Worm (Caenorhabditis elegans) whole organism, L1 larva: ENCODE results near the gene his-24.
A peak's percentile ranks its signal among the peaks of the same experiment; 100 is the strongest.

Experiments used
- C04F5.9 ChIP-seq: sonication (generic microtip); optimal IDR thresholded peaks from 2 replicates; lab custom pipeline; 2016; ENCODE audit warnings: missing genetic modification characterization, missing compliant biosample characterization
- C16A3.4 ChIP-seq: fragments of 150-350 bp; optimal IDR thresholded peaks from 2 replicates; lab custom pipeline; 2014; ENCODE audit warnings: missing biosample characterization, missing genetic modification characterization
- C34B4.2 ChIP-seq: sonication (generic microtip); optimal IDR thresholded peaks from 2 replicates; lab custom pipeline; 2017; ENCODE audit warnings: mild to moderate bottlenecking, missing genetic modification characterization, missing compliant biosample characterization
- ceh-63 ChIP-seq: fragments of 200-800 bp; sonication (Bioruptor generic); optimal IDR thresholded peaks from 2 replicates; lab custom pipeline; 2018; ENCODE audit warnings: mild to moderate bottlenecking, missing genetic modification characterization, missing compliant biosample characterization
- ceh-8 ChIP-seq: fragments of 200-800 bp; sonication (Bioruptor generic); optimal IDR thresholded peaks from 2 replicates; lab custom pipeline; 2018; ENCODE audit warnings: mild to moderate bottlenecking, missing genetic modification characterization, moderate library complexity, missing compliant biosample characterization
- ceh-82 ChIP-seq, 3 experiments: fragments of 150-350 bp in 1 of 3; sonication (generic microtip) in 2 of 3; optimal IDR thresholded peaks; 2 replicates each; lab custom pipeline; 2014 to 2017; ENCODE audit warnings: missing biosample characterization in 3 of 3, missing genetic modification characterization in 3 of 3
- ceh-90 ChIP-seq: sonication (generic microtip); optimal IDR thresholded peaks from 2 replicates; lab custom pipeline; 2016; ENCODE audit warnings: missing genetic modification characterization, missing compliant biosample characterization
- dpl-1 ChIP-seq, 3 experiments: fragments of 150-350 bp in 2 of 3; sonication (generic microtip) in 1 of 3; optimal IDR thresholded peaks; 2 replicates each; lab custom pipeline; 2014 to 2017; ENCODE audit warnings: missing biosample characterization in 3 of 3, missing genetic modification characterization in 3 of 3, missing genetic modification reagents in 3 of 3
- dsc-1 ChIP-seq: sonication (generic microtip); optimal IDR thresholded peaks from 2 replicates; lab custom pipeline; 2016; ENCODE audit warnings: mild to moderate bottlenecking, missing genetic modification characterization, missing compliant biosample characterization
- efl-3 ChIP-seq: fragments of 200-800 bp; sonication (Bioruptor generic); optimal IDR thresholded peaks from 2 replicates; lab custom pipeline; 2018; ENCODE audit warnings: mild to moderate bottlenecking, missing genetic modification characterization, missing compliant biosample characterization
- egl-13 ChIP-seq: sonication (generic microtip); optimal IDR thresholded peaks from 2 replicates; lab custom pipeline; 2016; ENCODE audit warnings: missing genotype, missing genetic modification reagents, missing genetic modification characterization, missing compliant biosample characterization
- egl-27 ChIP-seq, 2 experiments: fragments of 150-350 bp in 1 of 2; sonication (generic microtip); optimal IDR thresholded peaks; 3 replicates each; lab custom pipeline; 2017 to 2018; ENCODE audit warnings: missing biosample characterization in 2 of 2, missing genetic modification characterization in 2 of 2, missing genetic modification reagents in 2 of 2
- fkh-10 ChIP-seq: sonication (generic microtip); optimal IDR thresholded peaks from 2 replicates; lab custom pipeline; 2017; ENCODE audit warnings: missing biosample characterization, missing genetic modification reagents, missing genetic modification characterization
- fkh-8 ChIP-seq: sonication (generic microtip); optimal IDR thresholded peaks from 2 replicates; lab custom pipeline; 2016; ENCODE audit warnings: mild to moderate bottlenecking, missing genetic modification characterization, missing compliant biosample characterization
- grh-1 ChIP-seq: fragments of 200-800 bp; sonication (Bioruptor generic); IDR thresholded peaks from 2 replicates; pipeline ENCODE4 v1.3.6; 2022; ENCODE audit warnings: missing genetic modification reagents, missing genetic modification characterization, missing compliant biosample characterization
- jun-1 ChIP-seq: fragments of 150-350 bp; optimal IDR thresholded peaks from 2 replicates; lab custom pipeline; 2014; ENCODE audit warnings: missing biosample characterization, missing genetic modification reagents, missing genetic modification characterization
- lin-13 ChIP-seq: fragments of 150-350 bp; optimal IDR thresholded peaks from 2 replicates; lab custom pipeline; 2014; ENCODE audit warnings: missing biosample characterization, missing genetic modification reagents, missing genetic modification characterization
- lin-14 ChIP-seq: fragments of 200-800 bp; sonication (Bioruptor generic); optimal IDR thresholded peaks from 2 replicates; lab custom pipeline; 2018; ENCODE audit warnings: mild to moderate bottlenecking, missing genetic modification characterization, moderate library complexity, missing compliant biosample characterization
- lin-15B ChIP-seq: fragments of 150-350 bp; sonication (generic microtip); optimal IDR thresholded peaks from 3 replicates; lab custom pipeline; 2014; ENCODE audit warnings: missing biosample characterization, missing genetic modification characterization
- lin-35 ChIP-seq, 2 experiments: fragments of 150-350 bp; optimal IDR thresholded peaks; 2 replicates each; lab custom pipeline; 2014; ENCODE audit warnings: missing biosample characterization in 2 of 2, missing genetic modification characterization in 2 of 2, missing genetic modification reagents in 2 of 2
- lir-3 ChIP-seq: sonication (generic microtip); optimal IDR thresholded peaks from 2 replicates; lab custom pipeline; 2016; ENCODE audit warnings: mild to moderate bottlenecking, missing genetic modification characterization, moderate library complexity, missing compliant biosample characterization; ENCODE audit not compliant: poor library complexity
- lsy-2 ChIP-seq, 2 experiments: fragments of 150-350 bp; optimal IDR thresholded peaks; 2 replicates each; lab custom pipeline; 2014; ENCODE audit warnings: missing biosample characterization in 2 of 2, missing genetic modification characterization in 2 of 2
- mab-9 ChIP-seq: fragments of 200-800 bp; sonication (Bioruptor generic); IDR thresholded peaks from 2 replicates; pipeline ENCODE4 v1.3.6; 2022; ENCODE audit warnings: missing genetic modification reagents, missing genetic modification characterization, missing compliant biosample characterization
- mef-2 ChIP-seq: fragments of 150-350 bp; optimal IDR thresholded peaks from 2 replicates; lab custom pipeline; 2014; ENCODE audit warnings: missing biosample characterization, missing genetic modification characterization
- nhr-12 ChIP-seq: sonication (generic microtip); optimal IDR thresholded peaks from 2 replicates; lab custom pipeline; 2017; ENCODE audit warnings: missing biosample characterization, missing genetic modification characterization
- nhr-20 ChIP-seq: sonication (generic microtip); optimal IDR thresholded peaks from 2 replicates; lab custom pipeline; 2016; ENCODE audit warnings: mild to moderate bottlenecking, missing genetic modification characterization, missing compliant biosample characterization
- nhr-237 ChIP-seq: fragments of 150-350 bp; optimal IDR thresholded peaks from 2 replicates; lab custom pipeline; 2014; ENCODE audit warnings: missing biosample characterization, missing genetic modification characterization
- nhr-47 ChIP-seq: sonication (generic microtip); optimal IDR thresholded peaks from 2 replicates; lab custom pipeline; 2016; ENCODE audit warnings: mild to moderate bottlenecking, missing genetic modification characterization, moderate library complexity, missing compliant biosample characterization
- nhr-71 ChIP-seq: sonication (generic microtip); optimal IDR thresholded peaks from 2 replicates; lab custom pipeline; 2016; ENCODE audit warnings: mild to moderate bottlenecking, missing genetic modification characterization, moderate library complexity, missing compliant biosample characterization
- nhr-76 ChIP-seq: sonication (generic microtip); optimal IDR thresholded peaks from 2 replicates; lab custom pipeline; 2017; ENCODE audit warnings: missing biosample characterization, missing genetic modification characterization
- nhr-77 ChIP-seq: fragments of 150-350 bp; optimal IDR thresholded peaks from 2 replicates; lab custom pipeline; 2014; ENCODE audit warnings: missing biosample characterization, missing genetic modification characterization
- nhr-85 ChIP-seq: sonication (generic microtip); peaks from one replicate; lab custom pipeline; 2016; ENCODE audit warnings: missing genetic modification characterization, inconsistent platforms, missing compliant biosample characterization
- nhr-90 ChIP-seq: sonication (generic microtip); optimal IDR thresholded peaks from 2 replicates; lab custom pipeline; 2016; ENCODE audit warnings: mild to moderate bottlenecking, missing genetic modification characterization, missing compliant biosample characterization; ENCODE audit not compliant: poor library complexity
- pag-3 ChIP-seq: sonication (generic microtip); optimal IDR thresholded peaks from 2 replicates; lab custom pipeline; 2017; ENCODE audit warnings: missing genetic modification characterization, mild to moderate bottlenecking, missing compliant biosample characterization, antibody characterized with exemption, borderline replicate concordance; ENCODE audit not compliant: insufficient read depth
- pax-3 ChIP-seq: fragments of 200-800 bp; sonication (Bioruptor generic); optimal IDR thresholded peaks from 2 replicates; lab custom pipeline; 2018; ENCODE audit warnings: mild to moderate bottlenecking, missing genetic modification characterization, moderate library complexity, missing compliant biosample characterization
- pqm-1 ChIP-seq: sonication (generic microtip); optimal IDR thresholded peaks from 3 replicates; lab custom pipeline; 2017; ENCODE audit warnings: missing biosample characterization, missing genetic modification characterization
- rnt-1 ChIP-seq: sonication (generic microtip); optimal IDR thresholded peaks from 2 replicates; lab custom pipeline; 2016; ENCODE audit warnings: mild to moderate bottlenecking, missing genetic modification characterization, moderate library complexity, missing compliant biosample characterization
- skn-1 ChIP-seq: fragments of 150-350 bp; optimal IDR thresholded peaks from 2 replicates; lab custom pipeline; 2014; ENCODE audit warnings: missing biosample characterization, missing genetic modification characterization
- snpc-4 ChIP-seq: fragments of 150-350 bp; optimal IDR thresholded peaks from 2 replicates; lab custom pipeline; 2014; ENCODE audit warnings: missing biosample characterization, missing genetic modification characterization
- snu-23 ChIP-seq: sonication (generic microtip); optimal IDR thresholded peaks from 2 replicates; lab custom pipeline; 2016; ENCODE audit warnings: missing genetic modification characterization, missing compliant biosample characterization
- sup-37 ChIP-seq: fragments of 200-800 bp; sonication (Bioruptor generic); optimal IDR thresholded peaks from 2 replicates; lab custom pipeline; 2018; ENCODE audit warnings: mild to moderate bottlenecking, missing genetic modification characterization, missing compliant biosample characterization
- tbx-2 ChIP-seq: sonication (generic microtip); optimal IDR thresholded peaks from 2 replicates; lab custom pipeline; 2016; ENCODE audit warnings: missing genetic modification characterization, missing compliant biosample characterization
- tlp-1 ChIP-seq: fragments of 150-350 bp; optimal IDR thresholded peaks from 2 replicates; lab custom pipeline; 2014; ENCODE audit warnings: missing biosample characterization, missing genetic modification characterization
- unc-130 ChIP-seq: fragments of 150-350 bp; optimal IDR thresholded peaks from 2 replicates; lab custom pipeline; 2017; ENCODE audit warnings: missing biosample characterization, missing genetic modification characterization, inconsistent platforms
- unc-62 ChIP-seq: fragments of 150-350 bp; optimal IDR thresholded peaks from 2 replicates; lab custom pipeline; 2014; ENCODE audit warnings: missing biosample characterization, missing genetic modification reagents, missing genetic modification characterization
- unc-86 ChIP-seq: sonication (generic microtip); optimal IDR thresholded peaks from 2 replicates; lab custom pipeline; 2016; ENCODE audit warnings: missing genetic modification characterization, missing compliant biosample characterization
- unc-98 ChIP-seq: fragments of 200-800 bp; sonication (Bioruptor generic); IDR thresholded peaks from 2 replicates; pipeline ENCODE4 v1.3.6; 2022; ENCODE audit warnings: missing genetic modification characterization, missing compliant biosample characterization
- zag-1 ChIP-seq: fragments of 150-350 bp; optimal IDR thresholded peaks from 2 replicates; lab custom pipeline; 2014; ENCODE audit warnings: missing biosample characterization, missing genetic modification characterization
- zip-4 ChIP-seq: fragments of 200-800 bp; sonication (Bioruptor generic); optimal IDR thresholded peaks from 2 replicates; lab custom pipeline; 2018; ENCODE audit warnings: mild to moderate bottlenecking, missing genetic modification characterization, moderate library complexity, missing compliant biosample characterization
- ztf-4 ChIP-seq: fragments of 150-350 bp; optimal IDR thresholded peaks from 2 replicates; lab custom pipeline; 2014; ENCODE audit warnings: missing biosample characterization, missing genetic modification characterization

Gene his-24

DNA sequence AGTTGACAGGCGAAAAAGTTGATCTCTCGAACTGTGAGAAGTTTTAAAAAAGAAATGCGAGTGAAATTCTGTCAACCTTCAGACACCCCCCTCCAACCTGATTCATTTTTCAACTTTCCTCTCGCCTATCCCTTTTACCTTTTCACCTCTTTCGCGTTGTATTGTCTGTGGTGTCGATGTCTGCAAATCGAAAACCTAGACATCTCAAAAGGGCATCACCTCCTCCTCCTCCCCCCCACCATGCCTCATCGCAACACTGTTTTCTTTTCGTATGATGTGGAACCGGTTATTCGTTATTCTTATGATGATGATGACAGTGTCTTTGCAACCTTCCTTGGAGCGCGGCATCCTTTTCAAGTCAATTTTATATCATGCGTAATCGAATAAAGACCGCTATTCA lies 18.1 kb downstream of the his-24 start (continued):
- peak; percentile 37 for TF ChIP-seq ztf-4 (tag; lab: Kevin White, UChicago)
- no peak for TF ChIP-seq fkh-8
- TF ChIP-seq pqm-1 (tag; lab: Kevin White, UChicago): no peak
- TF ChIP-seq tlp-1 (tag; lab: Kevin White, UChicago): no peak
- no peak for TF ChIP-seq nhr-76
- TF ChIP-seq skn-1: no peak
- TF ChIP-seq nhr-47 (tag; lab: Kevin White, UChicago): peak; percentile 48
- no peak for TF ChIP-seq zip-4 (GFP tag; lab: Kevin White, UChicago)
- no peak for TF ChIP-seq fkh-10 (GFP tag; lab: Kevin White, UChicago)
- peak; percentile 65 for TF ChIP-seq snu-23 (GFP tag; lab: Kevin White, UChicago)
- TF ChIP-seq ceh-82 (tag; optimal IDR thresholded peaks at IDR 0.05; lab: Kevin White, UChicago): no peak
- TF ChIP-seq nhr-71 (tag; lab: Kevin White, UChicago): peak; percentile 74
- peak; percentile 98 for TF ChIP-seq nhr-85 (tag; lab: Kevin White, UChicago)
- no peak for TF ChIP-seq dpl-1 (GFP tag; optimal IDR thresholded peaks at IDR 0.05; lab: Kevin White, UChicago)
- no peak for TF ChIP-seq lin-15B (tag; lab: Kevin White, UChicago)
- TF ChIP-seq lin-35 (GFP tag; optimal IDR thresholded peaks at IDR 0.05; lab: Kevin White, UChicago): peak; percentile 12 to 41

DNA sequence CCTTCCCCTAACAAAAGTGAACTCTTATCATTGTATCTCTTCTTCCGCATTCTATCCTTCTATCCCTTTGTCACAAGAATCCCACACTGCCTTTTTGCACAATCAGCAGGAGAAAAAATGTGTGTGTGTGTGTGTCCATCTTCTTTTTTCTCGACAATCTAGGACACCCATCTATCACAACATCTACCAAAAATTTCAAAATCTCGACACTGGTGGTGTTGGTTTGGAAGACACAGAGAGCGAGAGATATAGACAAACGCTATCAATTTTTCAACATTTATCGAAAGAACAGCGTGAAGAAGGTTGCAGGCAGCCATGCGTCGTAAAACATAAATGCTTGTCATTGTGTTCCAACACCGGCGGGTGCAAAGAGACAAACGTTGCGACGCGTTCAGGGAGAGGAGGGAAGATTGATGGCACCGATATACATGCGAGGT lies 18.9 kb downstream of the his-24 start:
- no peak for TF ChIP-seq unc-62 (GFP tag; lab: Kevin White, UChicago)
- no peak for TF ChIP-seq ceh-90 (tag; lab: Kevin White, UChicago)
- TF ChIP-seq tbx-2 (tag; lab: Kevin White, UChicago): peak; percentile 58
- TF ChIP-seq pag-3: peak; percentile 58
- TF ChIP-seq grh-1 (GFP tag; lab: Robert Waterston, UW): peak; percentile 56; the same call in 1 of the 2 replicates
- no peak for TF ChIP-seq unc-86
- no peak for TF ChIP-seq mab-9 (GFP tag; lab: Robert Waterston, UW)
- TF ChIP-seq pqm-1 (tag; lab: Kevin White, UChicago): no peak
- no peak for TF ChIP-seq C04F5.9
- TF ChIP-seq unc-98: no peak
- no peak for TF ChIP-seq mef-2 (tag; lab: Kevin White, UChicago)
- peak; percentile 33 for TF ChIP-seq unc-130 (tag; lab: Kevin White, UChicago)
- peak; percentile 35 for TF ChIP-seq nhr-90
- no peak for TF ChIP-seq zag-1 (tag; lab: Kevin White, UChicago)
- TF ChIP-seq C34B4.2 (tag; lab: Kevin White, UChicago): no peak
- no peak for TF ChIP-seq egl-13
- peak; percentile 1 for TF ChIP-seq lir-3 (tag; lab: Kevin White, UChicago)
- peak; percentile 94 for TF ChIP-seq lin-14 (GFP tag; lab: Kevin White, UChicago)
- no peak for TF ChIP-seq zip-4 (GFP tag; lab: Kevin White, UChicago)
- TF ChIP-seq nhr-77 (tag; lab: Kevin White, UChicago): peak; percentile 13
- TF ChIP-seq snu-23 (GFP tag; lab: Kevin White, UChicago): peak; percentile 65
- no peak for TF ChIP-seq ceh-63
- peak; percentile 19 for TF ChIP-seq C16A3.4 (tag; lab: Kevin White, UChicago)
- TF ChIP-seq nhr-237 (tag; lab: Kevin White, UChicago): no peak
- TF ChIP-seq nhr-76: no peak
- TF ChIP-seq nhr-20: peak; percentile 69
- peak; percentile 15 for TF ChIP-seq lin-13 (GFP tag; lab: Kevin White, UChicago)
- peak; percentile 48 to 54 for TF ChIP-seq lsy-2 (tag; optimal IDR thresholded peaks at IDR 0.05; lab: Kevin White, UChicago)
- TF ChIP-seq ceh-8 (GFP tag; lab: Kevin White, UChicago): no peak
- TF ChIP-seq egl-27 (tag; optimal IDR thresholded peaks at IDR 0.05; lab: Kevin White, UChicago): peak in 1 of 2 experiments; percentile 70
- no peak for TF ChIP-seq dsc-1
- TF ChIP-seq snpc-4 (tag; lab: Kevin White, UChicago): no peak
- TF ChIP-seq pax-3 (tag; lab: Kevin White, UChicago): no peak
- peak in 1 of 2 experiments; percentile 36 for TF ChIP-seq lin-35 (GFP tag; optimal IDR thresholded peaks at IDR 0.05; lab: Kevin White, UChicago)
- peak; percentile 84 for TF ChIP-seq rnt-1 (tag; lab: Kevin White, UChicago)
- TF ChIP-seq sup-37 (GFP tag; lab: Kevin White, UChicago): no peak
- no peak for TF ChIP-seq efl-3 (GFP tag; lab: Kevin White, UChicago)
- TF ChIP-seq nhr-12 (tag; lab: Kevin White, UChicago): no peak
- peak in 1 of 3 experiments; percentile 8 for TF ChIP-seq dpl-1 (GFP tag; optimal IDR thresholded peaks at IDR 0.05; lab: Kevin White, UChicago)
- TF ChIP-seq jun-1 (tag; lab: Kevin White, UChicago): no peak
